Fruit fly (Drosophila melanogaster): ENCODE results near the gene CG4408.

The CG4408 gene

dm6 chr3R:23356920-23357386 lies 6.4 kb downstream of the CG4408 start (continued):
- TF ChIP-seq vnd (GFP tag; IDR thresholded peaks at IDR 0.05; ENCODE audit: partially characterized antibody) (no peak), CG1792 (GFP tag; optimal IDR thresholded peaks at IDR 0.05) (no peak), sima (GFP tag; optimal IDR thresholded peaks at IDR 0.05) (no peak), chn (GFP tag; optimal IDR thresholded peaks at IDR 0.05) (no peak), CG11398 (GFP tag; optimal IDR thresholded peaks at IDR 0.05) (no peak), Trl (optimal IDR thresholded peaks at IDR 0.05) (no peak), Trl (GFP tag; optimal IDR thresholded peaks at IDR 0.05) (no peak), H2.0 (GFP tag; IDR thresholded peaks at IDR 0.05) (peak; percentile 73), schlank (tag; optimal IDR thresholded peaks at IDR 0.05) (no peak), nerfin-1 (tag; optimal IDR thresholded peaks at IDR 0.05) (peak; percentile 59), CG10366 (GFP tag; IDR thresholded peaks at IDR 0.05) (peak; percentile 76), ac (GFP tag; optimal IDR thresholded peaks at IDR 0.05) (no peak), CG13123 (GFP tag; optimal IDR thresholded peaks at IDR 0.05) (peak; percentile 68), CG32532 (GFP tag; IDR thresholded peaks at IDR 0.05) (peak; percentile 86), ems (GFP tag; optimal IDR thresholded peaks at IDR 0.05) (no peak), CG10147 (GFP tag; optimal IDR thresholded peaks at IDR 0.05) (peak; percentile 85), lola (GFP tag; optimal IDR thresholded peaks at IDR 0.05) (peak in 1 of 3 experiments; percentile 90), CG12769 (tag; optimal IDR thresholded peaks at IDR 0.05) (no peak), Abd-B (GFP tag; optimal IDR thresholded peaks at IDR 0.05) (peak; percentile 81), Meics (GFP tag; optimal IDR thresholded peaks at IDR 0.05) (peak; percentile 69), Hr51 (GFP tag; optimal IDR thresholded peaks at IDR 0.05) (peak in 1 of 2 experiments; percentile 98), Hand (GFP tag; optimal IDR thresholded peaks at IDR 0.05) (peak; percentile 84), CG9609 (GFP tag; optimal IDR thresholded peaks at IDR 0.05) (no peak), CG18476 (GFP tag; optimal IDR thresholded peaks at IDR 0.05) (peak; percentile 34), CG17359 (tag; optimal IDR thresholded peaks at IDR 0.05) (peak; percentile 72), ttk (GFP tag; IDR thresholded peaks at IDR 0.05) (peak; percentile 64), disco-r (GFP tag; optimal IDR thresholded peaks at IDR 0.05) (no peak), CG11456 (GFP tag; IDR thresholded peaks at IDR 0.05) (peak; percentile 36; the same call in 1 of the 3 replicates), unpg (GFP tag; optimal IDR thresholded peaks at IDR 0.05) (peak; percentile 87), CG15011 (GFP tag; optimal IDR thresholded peaks at IDR 0.05) (peak; percentile 28), lmd (GFP tag; IDR thresholded peaks at IDR 0.05) (peak; percentile 79), Hey (tag; optimal IDR thresholded peaks at IDR 0.05) (no peak), yki (optimal IDR thresholded peaks at IDR 0.05) (no peak), Gug (GFP tag; IDR thresholded peaks at IDR 0.05) (no peak), ind (GFP tag; optimal IDR thresholded peaks at IDR 0.05) (peak; percentile 39), fd96Cb (tag; optimal IDR thresholded peaks at IDR 0.05) (peak; percentile 80), CG4360 (GFP tag; IDR thresholded peaks at IDR 0.05) (no peak), CG7357 (GFP tag; IDR thresholded peaks at IDR 0.05) (peak; percentile 65; the same call in 2 of the 3 replicates), Atf3 (GFP tag; optimal IDR thresholded peaks at IDR 0.05) (no peak), caup (GFP tag; optimal IDR thresholded peaks at IDR 0.05; ENCODE audit: severe bottlenecking) (peak; percentile 74), HHEX (GFP tag; optimal IDR thresholded peaks at IDR 0.05) (peak; percentile 71), Dek (tag; optimal IDR thresholded peaks at IDR 0.05) (peak; percentile 90), Spps (tag; optimal IDR thresholded peaks at IDR 0.05) (peak; percentile 18), D19B (GFP tag; optimal IDR thresholded peaks at IDR 0.05) (peak; percentile 97), rib (GFP tag; IDR thresholded peaks at IDR 0.05) (peak; percentile 50; the same call in 1 of the 2 replicates), Atf6 (GFP tag; IDR thresholded peaks at IDR 0.05) (peak; percentile 79), Doc2 (GFP tag; IDR thresholded peaks at IDR 0.05) (no peak), CG14710 (tag; optimal IDR thresholded peaks at IDR 0.05) (peak; percentile 81), Eip74EF (GFP tag; optimal IDR thresholded peaks at IDR 0.05) (peak in 1 of 2 experiments; percentile 88), tx (GFP tag; optimal IDR thresholded peaks at IDR 0.05) (no peak), gcm (GFP tag; optimal IDR thresholded peaks at IDR 0.05) (peak; percentile 85)

Measured in whole organism, embryonic.